Worm (Caenorhabditis elegans) whole organism, L2 larva: ENCODE data around the gene rpn-6.1.
A peak's percentile ranks its signal among the peaks of the same experiment; 100 is the strongest.

Experiments used
- C34F6.9 ChIP-seq: fragments of 150-350 bp; optimal IDR thresholded peaks from 2 replicates; lab custom pipeline; 2014; ENCODE audit warnings: missing biosample characterization, missing genetic modification characterization
- F13H6.1 ChIP-seq: sonication (generic microtip); optimal IDR thresholded peaks from 2 replicates; lab custom pipeline; 2016; ENCODE audit warnings: missing genetic modification characterization, missing compliant biosample characterization
- R02D3.7 ChIP-seq: fragments of 150-350 bp; optimal IDR thresholded peaks from 2 replicates; lab custom pipeline; 2014; ENCODE audit warnings: missing biosample characterization, missing genetic modification characterization
- Y55F3AM.14 ChIP-seq: fragments of 200-800 bp; sonication (Bioruptor generic); optimal IDR thresholded peaks from 2 replicates; lab custom pipeline; 2018; ENCODE audit warnings: mild to moderate bottlenecking, missing genetic modification characterization, missing compliant biosample characterization
- ZK546.5 ChIP-seq: sonication (generic microtip); optimal IDR thresholded peaks from 2 replicates; lab custom pipeline; 2017; ENCODE audit warnings: missing biosample characterization, missing genetic modification characterization
- aly-2 ChIP-seq: fragments of 150-350 bp; optimal IDR thresholded peaks from 2 replicates; lab custom pipeline; 2014; ENCODE audit warnings: missing biosample characterization, missing genetic modification characterization
- ama-1 ChIP-seq: fragments of 150-350 bp; optimal IDR thresholded peaks from 2 replicates; lab custom pipeline; 2018; ENCODE audit warnings: inconsistent platforms
- blmp-1 ChIP-seq: sonication (generic microtip); optimal IDR thresholded peaks from 2 replicates; lab custom pipeline; 2017; ENCODE audit warnings: missing genetic modification characterization, mild to moderate bottlenecking, missing compliant biosample characterization, antibody characterized with exemption, moderate library complexity; ENCODE audit not compliant: insufficient read depth
- ceh-16 ChIP-seq: fragments of 150-350 bp; optimal IDR thresholded peaks from 2 replicates; lab custom pipeline; 2014; ENCODE audit warnings: missing biosample characterization, missing genetic modification characterization
- crh-2 ChIP-seq: sonication (generic microtip); optimal IDR thresholded peaks from 2 replicates; lab custom pipeline; 2017; ENCODE audit warnings: missing biosample characterization, missing genetic modification characterization
- egl-27 ChIP-seq: sonication (generic microtip); optimal IDR thresholded peaks from 3 replicates; lab custom pipeline; 2017; ENCODE audit warnings: missing biosample characterization, missing genetic modification reagents, missing genetic modification characterization
- elt-1 ChIP-seq: fragments of 150-350 bp; optimal IDR thresholded peaks from 2 replicates; lab custom pipeline; 2014; ENCODE audit warnings: missing biosample characterization, missing genetic modification characterization
- elt-3 ChIP-seq: sonication (generic microtip); optimal IDR thresholded peaks from 2 replicates; lab custom pipeline; 2017; ENCODE audit warnings: missing biosample characterization, missing genetic modification characterization
- fos-1 ChIP-seq: fragments of 150-350 bp; optimal IDR thresholded peaks from 2 replicates; lab custom pipeline; 2014; ENCODE audit warnings: missing biosample characterization, missing genetic modification characterization
- gmeb-1 ChIP-seq: fragments of 150-350 bp; optimal IDR thresholded peaks from 2 replicates; lab custom pipeline; 2014; ENCODE audit warnings: missing biosample characterization, missing genetic modification characterization
- lin-11 ChIP-seq: fragments of 150-350 bp; sonication (generic microtip); optimal IDR thresholded peaks from 2 replicates; lab custom pipeline; 2014; ENCODE audit warnings: missing biosample characterization, missing genetic modification characterization, inconsistent platforms, mixed read lengths
- lin-13 ChIP-seq: fragments of 150-350 bp; optimal IDR thresholded peaks from 2 replicates; lab custom pipeline; 2014; ENCODE audit warnings: missing biosample characterization, missing genetic modification reagents, missing genetic modification characterization
- lsy-2 ChIP-seq, 2 experiments: fragments of 150-350 bp in 1 of 2; sonication (generic microtip) in 1 of 2; optimal IDR thresholded peaks; 2 replicates each; lab custom pipeline; 2014 to 2017; ENCODE audit warnings: missing biosample characterization in 2 of 2, missing genetic modification characterization in 2 of 2
- mab-5 ChIP-seq: fragments of 150-350 bp; optimal IDR thresholded peaks from 2 replicates; lab custom pipeline; 2014; ENCODE audit warnings: missing biosample characterization, missing genetic modification characterization
- mbf-1 ChIP-seq: sonication (generic microtip); optimal IDR thresholded peaks from 2 replicates; lab custom pipeline; 2017; ENCODE audit warnings: missing biosample characterization, missing genetic modification characterization
- nhr-11 ChIP-seq: fragments of 150-350 bp; optimal IDR thresholded peaks from 2 replicates; lab custom pipeline; 2014; ENCODE audit warnings: missing biosample characterization, missing genetic modification characterization
- nhr-12 ChIP-seq: fragments of 150-350 bp; optimal IDR thresholded peaks from 2 replicates; lab custom pipeline; 2014; ENCODE audit warnings: missing biosample characterization, missing genetic modification characterization
- nhr-129 ChIP-seq: fragments of 150-350 bp; optimal IDR thresholded peaks from 2 replicates; lab custom pipeline; 2014; ENCODE audit warnings: missing biosample characterization, missing genetic modification characterization
- nhr-21 ChIP-seq: fragments of 150-350 bp; optimal IDR thresholded peaks from 2 replicates; lab custom pipeline; 2014; ENCODE audit warnings: missing biosample characterization, missing genetic modification characterization
- nhr-23 ChIP-seq: fragments of 150-350 bp; optimal IDR thresholded peaks from 2 replicates; lab custom pipeline; 2014; ENCODE audit warnings: missing biosample characterization, missing genetic modification reagents, missing genetic modification characterization
- nhr-237 ChIP-seq: fragments of 150-350 bp; optimal IDR thresholded peaks from 2 replicates; lab custom pipeline; 2014; ENCODE audit warnings: missing biosample characterization, missing genetic modification characterization
- nhr-6 ChIP-seq: fragments of 150-350 bp; optimal IDR thresholded peaks from 2 replicates; lab custom pipeline; 2014; ENCODE audit warnings: missing biosample characterization, missing genetic modification characterization
- nhr-77 ChIP-seq: fragments of 150-350 bp; optimal IDR thresholded peaks from 2 replicates; lab custom pipeline; 2014; ENCODE audit warnings: missing biosample characterization, missing genetic modification characterization
- peb-1 ChIP-seq: fragments of 150-350 bp; optimal IDR thresholded peaks from 2 replicates; lab custom pipeline; 2014; ENCODE audit warnings: missing biosample characterization, missing genetic modification characterization
- sem-4 ChIP-seq: fragments of 150-350 bp; optimal IDR thresholded peaks from 2 replicates; lab custom pipeline; 2014; ENCODE audit warnings: missing biosample characterization, missing genetic modification reagents, missing genetic modification characterization
- skn-1 ChIP-seq: sonication (generic microtip); optimal IDR thresholded peaks from 2 replicates; lab custom pipeline; 2017; ENCODE audit warnings: missing biosample characterization, missing genetic modification characterization
- sma-3 ChIP-seq: sonication (generic microtip); optimal IDR thresholded peaks from 2 replicates; lab custom pipeline; 2016; ENCODE audit warnings: missing genetic modification reagents, missing genetic modification characterization, missing compliant biosample characterization
- sma-9 ChIP-seq, 2 experiments: fragments of 150-350 bp in 1 of 2; sonication (generic microtip) in 1 of 2; optimal IDR thresholded peaks; 2 replicates each; lab custom pipeline; 2014 to 2016; ENCODE audit warnings: missing genetic modification characterization in 2 of 2, mild to moderate bottlenecking in 1 of 2, missing biosample characterization in 1 of 2, missing compliant biosample characterization in 1 of 2, missing genetic modification reagents in 1 of 2, moderate library complexity in 1 of 2
- unc-39 ChIP-seq: fragments of 150-350 bp; optimal IDR thresholded peaks from 2 replicates; lab custom pipeline; 2014; ENCODE audit warnings: missing biosample characterization, missing genetic modification characterization
- unc-55 ChIP-seq: fragments of 150-350 bp; sonication (generic microtip); optimal IDR thresholded peaks from 3 replicates; lab custom pipeline; 2014; ENCODE audit warnings: missing biosample characterization, missing genetic modification reagents, missing genetic modification characterization
- zag-1 ChIP-seq: fragments of 150-350 bp; optimal IDR thresholded peaks from 2 replicates; lab custom pipeline; 2014; ENCODE audit warnings: missing biosample characterization, missing genetic modification characterization
- ztf-1 ChIP-seq: fragments of 200-800 bp; sonication (Bioruptor generic); conservative IDR thresholded peaks from 2 replicates; pipeline ENCODE4 v1.3.6; 2022; ENCODE audit warnings: missing genetic modification characterization, missing compliant biosample characterization
- ztf-11 ChIP-seq: sonication (generic microtip); optimal IDR thresholded peaks from 2 replicates; lab custom pipeline; 2017; ENCODE audit warnings: missing biosample characterization, missing genetic modification characterization

rpn-6.1 gene

ce11 chrIII:6953373-6953772, 8.4 kb downstream of the rpn-6.1 start:
- TF ChIP-seq crh-2 (tag; lab: Kevin White, UChicago) (no peak), sem-4 (no peak), elt-3 (tag; lab: Kevin White, UChicago) (no peak), blmp-1 (tag; lab: Kevin White, UChicago) (no peak), zag-1 (tag; lab: Kevin White, UChicago) (no peak), ama-1 (lab: Kevin White, UChicago) (no peak), egl-27 (tag; lab: Kevin White, UChicago) (no peak), nhr-12 (tag; lab: Kevin White, UChicago) (no peak), ZK546.5 (tag; lab: Kevin White, UChicago) (no peak), ztf-1 (no peak), lin-13 (GFP tag; lab: Kevin White, UChicago) (no peak), lin-11 (tag; lab: Kevin White, UChicago) (no peak), mab-5 (no peak), F13H6.1 (tag; lab: Kevin White, UChicago) (no peak)

- TF ChIP-seq gmeb-1 (tag; lab: Kevin White, UChicago): no peak
- TF ChIP-seq crh-2 (tag; lab: Kevin White, UChicago): no peak
- TF ChIP-seq lsy-2 (tag; optimal IDR thresholded peaks at IDR 0.05; lab: Kevin White, UChicago): peak in 1 of 2 experiments; percentile 41
- TF ChIP-seq nhr-21 (tag; lab: Kevin White, UChicago): no peak
- TF ChIP-seq blmp-1 (tag; lab: Kevin White, UChicago): peak; percentile 43
- no peak for TF ChIP-seq sma-3
- TF ChIP-seq ZK546.5 (tag; lab: Kevin White, UChicago): no peak
- TF ChIP-seq peb-1: no peak
- no peak for TF ChIP-seq nhr-23 (tag; lab: Kevin White, UChicago)
- TF ChIP-seq nhr-129 (tag; lab: Kevin White, UChicago): no peak
- TF ChIP-seq unc-55: peak; percentile 32
- TF ChIP-seq R02D3.7 (tag; lab: Kevin White, UChicago): no peak
- peak; percentile 59 for TF ChIP-seq C34F6.9 (tag; lab: Kevin White, UChicago)
- no peak for TF ChIP-seq ztf-1
- no peak for TF ChIP-seq unc-39 (tag; lab: Kevin White, UChicago)
- TF ChIP-seq nhr-237 (tag; lab: Kevin White, UChicago): no peak
These were observed 10.4 kb downstream of the rpn-6.1 start for ce11 chrIII:6951435-6951834.

- TF ChIP-seq F13H6.1 (tag; lab: Kevin White, UChicago) (peak; percentile 7), nhr-11 (tag; lab: Kevin White, UChicago) (no peak), sem-4 (peak; percentile 31), fos-1 (tag; lab: Kevin White, UChicago) (peak; percentile 17), C34F6.9 (tag; lab: Kevin White, UChicago) (peak; percentile 12)
These were observed 13.9 kb downstream of the rpn-6.1 start for ce11 chrIII:6947896-6948295.

DNA sequence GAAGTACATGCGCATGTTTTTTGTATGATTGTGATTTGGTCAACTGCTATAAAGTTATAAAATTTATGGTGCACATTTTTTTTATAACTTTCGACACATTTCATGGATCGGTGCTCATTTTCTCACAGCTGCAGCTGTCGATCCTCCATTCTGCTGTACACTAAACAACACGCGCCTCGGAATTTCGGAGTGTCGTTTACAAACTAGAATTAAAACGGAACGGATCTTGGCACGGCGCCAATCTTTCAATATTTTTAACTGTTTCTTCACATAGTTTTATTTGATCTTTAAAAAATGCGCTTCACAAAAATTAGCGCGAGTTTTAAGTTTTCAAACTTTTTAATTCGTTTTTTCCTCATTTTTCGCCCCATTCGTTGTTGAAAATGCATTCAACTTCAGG, 15.4 kb downstream of the rpn-6.1 start, which contains the start of gene let-711:
TSS of gene let-711 (plus strand) at position 337 of the 400 bp plus-strand sequence.
- TF ChIP-seq C34F6.9 (tag; lab: Kevin White, UChicago): peak; percentile 26
- TF ChIP-seq gmeb-1 (tag; lab: Kevin White, UChicago): no peak
- peak; percentile 20 for TF ChIP-seq unc-55
- TF ChIP-seq lsy-2 (tag; optimal IDR thresholded peaks at IDR 0.05; lab: Kevin White, UChicago): peak in 1 of 2 experiments; percentile 37

ce11 chrIII:6945747-6946146, 16.1 kb downstream of the rpn-6.1 start, which contains the start of gene abu-13:
abu-13 (minus strand) TSS chrIII:6945898.
- peak; percentile 7 for TF ChIP-seq sem-4
- no peak for TF ChIP-seq mbf-1
- peak; percentile 30 for TF ChIP-seq nhr-21 (tag; lab: Kevin White, UChicago)

- TF ChIP-seq skn-1 (tag; lab: Kevin White, UChicago) (no peak), ceh-16 (tag; lab: Kevin White, UChicago) (no peak), aly-2 (no peak), mbf-1 (no peak), ztf-11 (tag; lab: Kevin White, UChicago) (no peak), F13H6.1 (tag; lab: Kevin White, UChicago) (no peak), Y55F3AM.14 (GFP tag; lab: Kevin White, UChicago) (no peak), lin-11 (tag; lab: Kevin White, UChicago) (no peak), nhr-12 (tag; lab: Kevin White, UChicago) (no peak), ztf-1 (no peak), elt-1 (tag; lab: Kevin White, UChicago) (no peak), nhr-77 (no peak), mab-5 (no peak), nhr-23 (tag; lab: Kevin White, UChicago) (no peak), lin-13 (GFP tag; lab: Kevin White, UChicago) (no peak), nhr-6 (tag; lab: Kevin White, UChicago) (no peak), zag-1 (tag; lab: Kevin White, UChicago) (no peak), sma-9 (GFP tag; optimal IDR thresholded peaks at IDR 0.05; lab: Kevin White, UChicago) (no peak), sma-9 (tag; optimal IDR thresholded peaks at IDR 0.05; lab: Kevin White, UChicago) (no peak)
These were observed 16.5 kb downstream of the rpn-6.1 start for ce11 chrIII:6945319-6945718.
